Worm (Caenorhabditis elegans) whole organism, young adult: ENCODE data around the gene Y62H9A.1.

Experiments used
- B0019.2 ChIP-seq: fragments of 200-800 bp; sonication (Bioruptor generic); conservative IDR thresholded peaks from 2 replicates; pipeline ENCODE4 v1.3.6; 2022; ENCODE audit warnings: missing genetic modification reagents, missing genetic modification characterization, missing compliant biosample characterization
- B0035.1 ChIP-seq: sonication (generic microtip); optimal IDR thresholded peaks from 2 replicates; lab custom pipeline; 2016; ENCODE audit warnings: missing genetic modification characterization, mild to moderate bottlenecking, missing compliant biosample characterization, missing genotype, missing genetic modification reagents
- B0336.3 ChIP-seq: fragments of 200-800 bp; sonication (Bioruptor generic); IDR thresholded peaks from 2 replicates; pipeline ENCODE4 v1.3.6; 2022; ENCODE audit warnings: missing genetic modification characterization, missing compliant biosample characterization
- C06A6.2 ChIP-seq: fragments of 200-800 bp; sonication (Bioruptor generic); conservative IDR thresholded peaks from 2 replicates; pipeline ENCODE4 v1.3.6; 2022; ENCODE audit warnings: missing genetic modification characterization, missing compliant biosample characterization
- D2030.7 ChIP-seq: fragments of 200-800 bp; sonication (Bioruptor generic); IDR thresholded peaks from 2 replicates; pipeline ENCODE4 v1.3.6; 2022; ENCODE audit warnings: missing genetic modification reagents, missing genetic modification characterization, missing compliant biosample characterization
- F22D6.2 ChIP-seq: sonication (generic microtip); optimal IDR thresholded peaks from 2 replicates; lab custom pipeline; 2016; ENCODE audit warnings: mild to moderate bottlenecking, missing genetic modification characterization, missing compliant biosample characterization
- F33H1.4 ChIP-seq: fragments of 200-800 bp; sonication (Bioruptor generic); IDR thresholded peaks from 2 replicates; pipeline ENCODE4 v1.3.6; 2022; ENCODE audit warnings: missing genetic modification reagents, missing genetic modification characterization, missing compliant biosample characterization
- Y67H2A.10 ChIP-seq: fragments of 200-800 bp; sonication (Bioruptor generic); conservative IDR thresholded peaks from 2 replicates; pipeline ENCODE4 v1.3.6; 2022; ENCODE audit warnings: missing genetic modification reagents, missing genetic modification characterization, missing compliant biosample characterization
- ZK185.1 ChIP-seq: sonication (generic microtip); optimal IDR thresholded peaks from 2 replicates; lab custom pipeline; 2016; ENCODE audit warnings: mild to moderate bottlenecking, missing genetic modification characterization, missing compliant biosample characterization; ENCODE audit not compliant: poor library complexity, severe bottlenecking
- aptf-3 ChIP-seq: fragments of 200-800 bp; sonication (Bioruptor generic); IDR thresholded peaks from 2 replicates; pipeline ENCODE4 v1.3.6; 2022; ENCODE audit warnings: missing genetic modification characterization, missing compliant biosample characterization
- atf-7 ChIP-seq: sonication (generic microtip); optimal IDR thresholded peaks from 2 replicates; lab custom pipeline; 2017; ENCODE audit warnings: mild to moderate bottlenecking, missing genetic modification characterization, missing compliant biosample characterization
- attf-5 ChIP-seq: fragments of 200-800 bp; sonication (Bioruptor generic); optimal IDR thresholded peaks from 2 replicates; lab custom pipeline; 2018; ENCODE audit warnings: mild to moderate bottlenecking, missing genetic modification characterization, missing compliant biosample characterization
- cebp-1 ChIP-seq, 2 experiments: fragments of 200-800 bp in 1 of 2; sonication (Bioruptor generic) in 1 of 2; sonication (generic microtip) in 1 of 2; IDR thresholded peaks in 1 of 2; optimal IDR thresholded peaks in 1 of 2; 2 replicates each; pipeline versions ENCODE4 v1.3.6 to Lab custom; 2017 to 2022; ENCODE audit warnings: missing compliant biosample characterization in 2 of 2, missing genetic modification characterization in 2 of 2, mild to moderate bottlenecking in 1 of 2, missing genetic modification reagents in 1 of 2, moderate library complexity in 1 of 2
- ceh-27 ChIP-seq: fragments of 200-800 bp; sonication (Bioruptor generic); optimal IDR thresholded peaks from 2 replicates; lab custom pipeline; 2018; ENCODE audit warnings: mild to moderate bottlenecking, missing genetic modification characterization, moderate library complexity, missing compliant biosample characterization
- dpl-1 ChIP-seq: fragments of 150-350 bp; optimal IDR thresholded peaks from 2 replicates; lab custom pipeline; 2014; ENCODE audit warnings: missing biosample characterization, missing genetic modification reagents, missing genetic modification characterization
- egl-18 ChIP-seq: fragments of 200-800 bp; sonication (Bioruptor generic); IDR thresholded peaks from 2 replicates; pipeline ENCODE4 v1.3.6; 2022; ENCODE audit warnings: missing genetic modification reagents, missing genetic modification characterization, missing compliant biosample characterization
- ekl-4 ChIP-seq: fragments of 200-800 bp; sonication (Bioruptor generic); IDR thresholded peaks from 2 replicates; pipeline ENCODE4 v1.3.6; 2022; ENCODE audit warnings: missing genetic modification reagents, missing genetic modification characterization, missing compliant biosample characterization
- hlh-26 ChIP-seq: fragments of 200-800 bp; sonication (Bioruptor generic); conservative IDR thresholded peaks from 2 replicates; pipeline ENCODE4 v1.3.6; 2022; ENCODE audit warnings: missing genetic modification reagents, missing genetic modification characterization, missing compliant biosample characterization
- hmg-1.2 ChIP-seq: fragments of 200-800 bp; sonication (Bioruptor generic); IDR thresholded peaks from 2 replicates; pipeline ENCODE4 v1.3.6; 2022; ENCODE audit warnings: missing genetic modification reagents, missing genetic modification characterization, missing compliant biosample characterization
- hrde-1 ChIP-seq: sonication (generic microtip); optimal IDR thresholded peaks from 2 replicates; lab custom pipeline; 2016; ENCODE audit warnings: missing genetic modification characterization, mild to moderate bottlenecking, missing compliant biosample characterization, moderate library complexity, missing genotype, missing genetic modification reagents, borderline replicate concordance
- let-607 ChIP-seq, 2 experiments: fragments of 200-800 bp in 1 of 2; sonication (Bioruptor generic) in 1 of 2; sonication (generic microtip) in 1 of 2; optimal IDR thresholded peaks; 2 replicates each; lab custom pipeline; 2016 to 2018; ENCODE audit warnings: mild to moderate bottlenecking in 2 of 2, missing compliant biosample characterization in 2 of 2, missing genetic modification characterization in 2 of 2, moderate library complexity in 2 of 2, missing genotype in 1 of 2
- lin-26 ChIP-seq: fragments of 200-800 bp; sonication (Bioruptor generic); IDR thresholded peaks from 2 replicates; pipeline ENCODE4 v1.3.6; 2022; ENCODE audit warnings: missing genetic modification reagents, missing genetic modification characterization, missing compliant biosample characterization
- lin-35 ChIP-seq, 3 experiments: fragments of 150-350 bp in 2 of 3; sonication (generic microtip) in 1 of 3; optimal IDR thresholded peaks; 2 replicates each; lab custom pipeline; 2014 to 2018; ENCODE audit warnings: missing biosample characterization in 3 of 3, missing genetic modification characterization in 3 of 3, missing genetic modification reagents in 3 of 3
- lin-40 ChIP-seq: sonication (generic microtip); optimal IDR thresholded peaks from 2 replicates; lab custom pipeline; 2016; ENCODE audit warnings: missing genetic modification characterization, mild to moderate bottlenecking, missing compliant biosample characterization, missing genotype, missing genetic modification reagents
- lin-54 ChIP-seq: fragments of 200-800 bp; sonication (Bioruptor generic); optimal IDR thresholded peaks from 2 replicates; lab custom pipeline; 2018; ENCODE audit warnings: mild to moderate bottlenecking, missing genetic modification characterization, missing compliant biosample characterization
- lsl-1 ChIP-seq: fragments of 200-800 bp; sonication (Bioruptor generic); optimal IDR thresholded peaks from 2 replicates; lab custom pipeline; 2018; ENCODE audit warnings: mild to moderate bottlenecking, missing genetic modification characterization, moderate library complexity, missing compliant biosample characterization
- madf-8 ChIP-seq: fragments of 200-800 bp; sonication (Bioruptor generic); conservative IDR thresholded peaks from 2 replicates; pipeline ENCODE4 v1.3.6; 2022; ENCODE audit warnings: missing genetic modification reagents, missing genetic modification characterization, missing compliant biosample characterization
- mcd-1 ChIP-seq: fragments of 200-800 bp; sonication (Bioruptor generic); IDR thresholded peaks from 2 replicates; pipeline ENCODE4 v1.3.6; 2022; ENCODE audit warnings: missing genetic modification reagents, missing genetic modification characterization, missing compliant biosample characterization
- mel-28 ChIP-seq: sonication (generic microtip); optimal IDR thresholded peaks from 2 replicates; lab custom pipeline; 2016; ENCODE audit warnings: borderline replicate concordance, mild to moderate bottlenecking, missing genetic modification characterization, missing compliant biosample characterization
- mes-4 ChIP-seq: sonication (generic microtip); optimal IDR thresholded peaks from 2 replicates; lab custom pipeline; 2016; ENCODE audit warnings: missing genotype, missing genetic modification characterization, missing compliant biosample characterization
- nfya-1 ChIP-seq: sonication (generic microtip); optimal IDR thresholded peaks from 2 replicates; lab custom pipeline; 2017; ENCODE audit warnings: antibody characterized with exemption, missing compliant biosample characterization, missing genetic modification characterization, borderline replicate concordance; ENCODE audit not compliant: insufficient read depth
- nfya-2 ChIP-seq: fragments of 200-800 bp; sonication (Bioruptor generic); IDR thresholded peaks from 2 replicates; pipeline ENCODE4 v1.3.6; 2022; ENCODE audit warnings: missing genetic modification reagents, missing genetic modification characterization, missing compliant biosample characterization
- rec-8 ChIP-seq, 2 experiments: sonication (generic microtip); optimal IDR thresholded peaks; 2 replicates each; lab custom pipeline; 2016; ENCODE audit warnings: mild to moderate bottlenecking in 2 of 2, missing genetic modification characterization in 2 of 2, missing genetic modification reagents in 2 of 2, missing genotype in 2 of 2, missing biosample characterization in 1 of 2, missing compliant biosample characterization in 1 of 2, moderate library complexity in 1 of 2
- rpc-1 ChIP-seq, 2 experiments: fragments of 150-350 bp in 1 of 2; sonication (generic microtip) in 1 of 2; optimal IDR thresholded peaks; 2 replicates each; lab custom pipeline; 2014 to 2018; ENCODE audit warnings: missing biosample characterization in 1 of 2, missing genetic modification characterization in 1 of 2, missing genetic modification reagents in 1 of 2, missing genotype in 1 of 2
- sea-2 ChIP-seq: fragments of 200-800 bp; sonication (Bioruptor generic); IDR thresholded peaks from 2 replicates; pipeline ENCODE4 v1.3.6; 2022; ENCODE audit warnings: missing genetic modification characterization, missing compliant biosample characterization
- snpc-1.3 ChIP-seq: sonication (generic microtip); optimal IDR thresholded peaks from 2 replicates; lab custom pipeline; 2017; ENCODE audit warnings: missing genetic modification characterization, mild to moderate bottlenecking, missing compliant biosample characterization, antibody characterized with exemption, moderate library complexity, missing genotype, missing genetic modification reagents; ENCODE audit not compliant: insufficient read depth
- unc-62 ChIP-seq: fragments of 150-350 bp; optimal IDR thresholded peaks from 2 replicates; lab custom pipeline; 2014; ENCODE audit warnings: missing biosample characterization, missing genetic modification reagents, missing genetic modification characterization
- zim-3 ChIP-seq: sonication (generic microtip); optimal IDR thresholded peaks from 2 replicates; lab custom pipeline; 2017; ENCODE audit warnings: mild to moderate bottlenecking, missing genetic modification characterization, moderate library complexity, missing compliant biosample characterization
- ztf-28 ChIP-seq: fragments of 200-800 bp; sonication (Bioruptor generic); IDR thresholded peaks from 2 replicates; pipeline ENCODE4 v1.3.6; 2022; ENCODE audit warnings: missing genetic modification reagents, missing genetic modification characterization, missing compliant biosample characterization
- ztf-3 ChIP-seq: fragments of 200-800 bp; sonication (Bioruptor generic); optimal IDR thresholded peaks from 2 replicates; lab custom pipeline; 2018; ENCODE audit warnings: mild to moderate bottlenecking, missing genetic modification characterization, missing compliant biosample characterization

Gene Y62H9A.1

ce11 chrX:11875260-11875659 lies at the start of gene Y62H9A.1:
Gene Y62H9A.1 (plus strand): TSS chrX:11875541.
- TF ChIP-seq ekl-4 (GFP tag; lab: Robert Waterston, UW) (no peak), B0019.2 (no peak), lin-35 (GFP tag; optimal IDR thresholded peaks at IDR 0.05; lab: Kevin White, UChicago) (no peak), hrde-1 (tag; lab: Kevin White, UChicago) (no peak), mcd-1 (no peak), nfya-1 (no peak), lin-40 (tag; lab: Kevin White, UChicago) (no peak)

ce11 chrX:11826892-11827291 lies 48.4 kb upstream of the Y62H9A.1 start:
- no peak for TF ChIP-seq ztf-3
- no peak for TF ChIP-seq hlh-26
- TF ChIP-seq aptf-3 (GFP tag; lab: Robert Waterston, UW) = no peak
- TF ChIP-seq mel-28 (tag; lab: Kevin White, UChicago) = no peak
- no peak for TF ChIP-seq rec-8 (tag; optimal IDR thresholded peaks at IDR 0.05; lab: Kevin White, UChicago)
- TF ChIP-seq egl-18 = no peak
- no peak for TF ChIP-seq hmg-1.2 (GFP tag; lab: Robert Waterston, UW)
- no peak for TF ChIP-seq Y67H2A.10
- TF ChIP-seq B0336.3 (GFP tag; lab: Robert Waterston, UW) = no peak
- no peak for TF ChIP-seq hrde-1 (tag; lab: Kevin White, UChicago)

- TF ChIP-seq rec-8 (tag; optimal IDR thresholded peaks at IDR 0.05; lab: Kevin White, UChicago) (no peak), lin-40 (tag; lab: Kevin White, UChicago) (no peak), let-607 (tag; optimal IDR thresholded peaks at IDR 0.05; lab: Kevin White, UChicago) (no peak), mes-4 (tag; lab: Kevin White, UChicago) (no peak), lin-26 (GFP tag; lab: Robert Waterston, UW) (no peak), hlh-26 (no peak), dpl-1 (GFP tag; lab: Kevin White, UChicago) (no peak), nfya-2 (GFP tag; lab: Robert Waterston, UW) (no peak), F33H1.4 (GFP tag; lab: Robert Waterston, UW) (no peak), unc-62 (GFP tag; lab: Kevin White, UChicago) (no peak), ceh-27 (no peak), madf-8 (no peak), ztf-28 (no peak), mcd-1 (no peak), C06A6.2 (no peak), snpc-1.3 (tag; lab: Kevin White, UChicago) (no peak), ZK185.1 (no peak), lsl-1 (GFP tag; lab: Kevin White, UChicago) (no peak), atf-7 (tag; lab: Kevin White, UChicago) (no peak)
Observed at ce11 chrX:11827528-11827927, 47.8 kb upstream of the Y62H9A.1 start.

ce11 chrX:11828661-11829060 lies 46.7 kb upstream of the Y62H9A.1 start:
- TF ChIP-seq F22D6.2 (tag; lab: Kevin White, UChicago) (no peak), Y67H2A.10 (no peak), unc-62 (GFP tag; lab: Kevin White, UChicago) (no peak), zim-3 (no peak), ZK185.1 (no peak), B0336.3 (GFP tag; lab: Robert Waterston, UW) (no peak), lin-54 (no peak), B0019.2 (no peak), cebp-1 (GFP tag; IDR thresholded peaks at IDR 0.05; lab: Robert Waterston, UW) (no peak), cebp-1 (tag; optimal IDR thresholded peaks at IDR 0.05; lab: Kevin White, UChicago) (no peak), attf-5 (no peak), B0035.1 (tag; lab: Kevin White, UChicago) (no peak), D2030.7 (GFP tag; lab: Robert Waterston, UW) (no peak), rpc-1 (optimal IDR thresholded peaks at IDR 0.05; lab: Kevin White, UChicago) (no peak), rpc-1 (tag; optimal IDR thresholded peaks at IDR 0.05; lab: Kevin White, UChicago) (no peak), sea-2 (no peak)
